Worm (Caenorhabditis elegans) whole organism, early embryonic: Measurements from ENCODE around the gene krr-1.

Experiments
- ama-1 ChIP-seq: fragments of 150-350 bp; optimal IDR thresholded peaks from 2 replicates; lab custom pipeline; 2014
- ets-7 ChIP-seq: sonication (generic microtip); optimal IDR thresholded peaks from 2 replicates; lab custom pipeline; 2016; ENCODE audit warnings: missing genotype, missing genetic modification characterization, missing compliant biosample characterization
- hmbx-1 ChIP-seq: sonication (generic microtip); optimal IDR thresholded peaks from 2 replicates; lab custom pipeline; 2016; ENCODE audit warnings: mild to moderate bottlenecking, missing genetic modification characterization, missing compliant biosample characterization
- hmg-4 ChIP-seq: fragments of 200-800 bp; sonication (Bioruptor generic); optimal IDR thresholded peaks from 2 replicates; lab custom pipeline; 2018; ENCODE audit warnings: mild to moderate bottlenecking, missing genetic modification characterization, missing compliant biosample characterization

DNA sequence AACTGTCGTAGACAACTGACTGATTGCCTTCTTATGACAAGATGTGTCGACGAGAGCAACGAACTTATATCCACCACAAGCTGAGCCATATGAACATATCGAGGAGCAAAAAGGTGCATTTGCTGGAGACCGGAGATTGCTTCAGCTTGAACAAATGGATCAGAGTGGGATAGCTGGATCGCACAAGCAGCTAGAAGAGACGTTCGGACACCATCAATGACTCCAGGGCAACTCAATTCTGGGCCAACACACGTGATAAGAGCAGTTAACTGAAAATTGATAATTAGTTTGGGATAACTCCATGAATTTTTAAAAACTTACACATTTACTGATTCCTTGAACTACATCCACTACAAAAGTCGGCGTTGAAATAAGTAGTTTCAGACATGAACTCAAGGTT, 22.0 kb upstream of the krr-1 start:
- TF ChIP-seq ama-1 (lab: Kevin White, UChicago): no peak
- no peak for TF ChIP-seq hmg-4 (GFP tag; lab: Kevin White, UChicago)
- no peak for TF ChIP-seq hmbx-1 (tag; lab: Kevin White, UChicago)
- no peak for TF ChIP-seq ets-7
